Fruit fly (Drosophila melanogaster) whole organism, embryonic: Measurements from ENCODE around the gene nAChRbeta1.
A peak's percentile ranks its signal among the peaks of the same experiment; 100 is the strongest.

Experiments used
- Atf3 ChIP-seq: fragments of 200-800 bp; sonication (Bioruptor generic); optimal IDR thresholded peaks from 3 replicates; lab custom pipeline; 2016; ENCODE audit warnings: missing biosample characterization, missing genetic modification characterization
- Bdp1 ChIP-seq: fragments of 200-800 bp; sonication (Bioruptor generic); optimal IDR thresholded peaks from 3 replicates; lab custom pipeline; 2016; ENCODE audit warnings: missing biosample characterization, missing genetic modification characterization
- CG10565 ChIP-seq: fragments of 200-800 bp; sonication (Bioruptor generic); optimal IDR thresholded peaks from 3 replicates; lab custom pipeline; 2016; ENCODE audit warnings: missing biosample characterization, mild to moderate bottlenecking, missing genetic modification characterization
- CG11560 ChIP-seq: fragments of 200-800 bp; sonication (Bioruptor generic); IDR thresholded peaks from 3 replicates; pipeline ENCODE4 v1.3.6; 2022; ENCODE audit warnings: missing biosample characterization, missing genetic modification characterization
- CG15696 ChIP-seq: fragments of 200-800 bp; sonication (Bioruptor generic); optimal IDR thresholded peaks from 2 replicates; lab custom pipeline; 2019; ENCODE audit warnings: missing biosample characterization, mild to moderate bottlenecking, missing genetic modification characterization, moderate library complexity
- CG1602 ChIP-seq: fragments of 200-800 bp; sonication (Bioruptor generic); optimal IDR thresholded peaks from 3 replicates; lab custom pipeline; 2016; ENCODE audit warnings: missing biosample characterization, missing genetic modification characterization
- CG16779 ChIP-seq: fragments of 200-800 bp; sonication (Bioruptor generic); IDR thresholded peaks from 2 replicates; pipeline ENCODE4 v1.3.6; 2022; ENCODE audit warnings: missing biosample characterization, missing genetic modification characterization
- CG17802 ChIP-seq: fragments of 200-800 bp; sonication (Bioruptor generic); optimal IDR thresholded peaks from 2 replicates; lab custom pipeline; 2018; ENCODE audit warnings: missing biosample characterization, mild to moderate bottlenecking, missing genetic modification characterization, moderate library complexity
- CG18011 ChIP-seq: fragments of 200-800 bp; sonication (Bioruptor generic); optimal IDR thresholded peaks from 2 replicates; lab custom pipeline; 2017; ENCODE audit warnings: missing biosample characterization, missing genetic modification characterization, mild to moderate bottlenecking, moderate library complexity, missing genotype
- CG18599 ChIP-seq: fragments of 200-800 bp; sonication (Bioruptor generic); optimal IDR thresholded peaks from 3 replicates; lab custom pipeline; 2017; ENCODE audit warnings: missing biosample characterization, missing genetic modification characterization, mild to moderate bottlenecking, moderate library complexity, missing genetic modification reagents
- CG3065 ChIP-seq: fragments of 200-800 bp; sonication (Bioruptor generic); optimal IDR thresholded peaks from 2 replicates; lab custom pipeline; 2016; ENCODE audit warnings: missing biosample characterization, missing genetic modification characterization
- CG32772 ChIP-seq: fragments of 200-800 bp; sonication (Bioruptor generic); IDR thresholded peaks from 2 replicates; pipeline ENCODE4 v1.3.6; 2022; ENCODE audit warnings: missing biosample characterization, missing genetic modification characterization
- CG34376 ChIP-seq: fragments of 200-800 bp; sonication (Bioruptor generic); optimal IDR thresholded peaks from 2 replicates; lab custom pipeline; 2018; ENCODE audit warnings: missing biosample characterization, mild to moderate bottlenecking, missing genetic modification characterization
- CG6254 ChIP-seq: fragments of 200-800 bp; sonication (Bioruptor generic); optimal IDR thresholded peaks from 3 replicates; lab custom pipeline; 2017; ENCODE audit warnings: mild to moderate bottlenecking, missing biosample characterization, missing genetic modification reagents, missing genetic modification characterization
- CG6854 ChIP-seq: fragments of 200-800 bp; sonication (Bioruptor generic); optimal IDR thresholded peaks from 3 replicates; lab custom pipeline; 2017; ENCODE audit warnings: missing biosample characterization, mild to moderate bottlenecking, missing genetic modification characterization
- CG7271 ChIP-seq: fragments of 200-800 bp; sonication (Bioruptor generic); optimal IDR thresholded peaks from 2 replicates; lab custom pipeline; 2018; ENCODE audit warnings: missing biosample characterization, mild to moderate bottlenecking, missing genetic modification characterization, moderate library complexity
- CG9727 ChIP-seq: fragments of 200-800 bp; sonication (Bioruptor generic); optimal IDR thresholded peaks from 3 replicates; lab custom pipeline; 2017; ENCODE audit warnings: missing biosample characterization, mild to moderate bottlenecking, missing genetic modification characterization
- CG9817 ChIP-seq: fragments of 200-800 bp; sonication (Bioruptor generic); optimal IDR thresholded peaks from 2 replicates; lab custom pipeline; 2018; ENCODE audit warnings: missing biosample characterization, mild to moderate bottlenecking, missing genetic modification characterization, moderate library complexity
- Dbx ChIP-seq: fragments of 200-800 bp; sonication (Bioruptor generic); IDR thresholded peaks from 3 replicates; pipeline ENCODE4 v1.3.6; 2022; ENCODE audit warnings: missing biosample characterization, missing genetic modification characterization
- Dip2 ChIP-seq: fragments of 200-800 bp; sonication (Bioruptor generic); IDR thresholded peaks from 2 replicates; pipeline ENCODE4 v1.3.6; 2022; ENCODE audit warnings: missing biosample characterization, missing genetic modification characterization
- HLH3B ChIP-seq: fragments of 200-800 bp; sonication (Bioruptor generic); IDR thresholded peaks from 2 replicates; pipeline ENCODE4 v1.3.6; 2022; ENCODE audit warnings: missing biosample characterization, missing genetic modification characterization
- Hr39 ChIP-seq: fragments of >200 bp; optimal IDR thresholded peaks from 2 replicates; lab custom pipeline; 2017
- MESR4 ChIP-seq: fragments of 200-800 bp; sonication (Bioruptor generic); optimal IDR thresholded peaks from 2 replicates; lab custom pipeline; 2018; ENCODE audit warnings: missing biosample characterization, mild to moderate bottlenecking, missing genetic modification characterization, moderate library complexity
- MTF-1 ChIP-seq: fragments of 200-800 bp; sonication (Bioruptor generic); optimal IDR thresholded peaks from 2 replicates; lab custom pipeline; 2018; ENCODE audit warnings: missing biosample characterization, mild to moderate bottlenecking, missing genetic modification characterization, borderline replicate concordance
- NFAT ChIP-seq: fragments of 200-800 bp; sonication (Bioruptor generic); IDR thresholded peaks from 2 replicates; pipeline ENCODE4 v1.3.6; 2022; ENCODE audit warnings: missing biosample characterization, missing genetic modification characterization
- Ptx1 ChIP-seq: fragments of 200-800 bp; sonication (Bioruptor generic); IDR thresholded peaks from 2 replicates; pipeline ENCODE4 v1.3.6; 2022; ENCODE audit warnings: missing biosample characterization, missing genetic modification characterization
- Rfx ChIP-seq: fragments of 200-800 bp; sonication (Bioruptor generic); IDR thresholded peaks from 2 replicates; pipeline ENCODE4 v1.3.6; 2022; ENCODE audit warnings: missing biosample characterization, missing genetic modification characterization
- Rx ChIP-seq: fragments of 200-800 bp; sonication (Bioruptor generic); IDR thresholded peaks from 2 replicates; pipeline ENCODE4 v1.3.6; 2022; ENCODE audit warnings: missing biosample characterization, missing genetic modification characterization
- Taf1 ChIP-seq: fragments of 200-800 bp; sonication (Bioruptor generic); IDR thresholded peaks from 2 replicates; pipeline ENCODE4 v1.3.6; 2022; ENCODE audit warnings: missing biosample characterization, missing genetic modification characterization
- bab2 ChIP-seq: fragments of 200-800 bp; sonication (Bioruptor generic); optimal IDR thresholded peaks from 2 replicates; lab custom pipeline; 2016; ENCODE audit warnings: missing biosample characterization, missing genetic modification characterization
- btn ChIP-seq: fragments of 200-800 bp; sonication (Bioruptor generic); optimal IDR thresholded peaks from 2 replicates; lab custom pipeline; 2016; ENCODE audit warnings: missing biosample characterization, missing genetic modification characterization
- ci ChIP-seq: fragments of 200-800 bp; sonication (Bioruptor generic); IDR thresholded peaks from 3 replicates; pipeline ENCODE4 v1.3.6; 2022; ENCODE audit warnings: missing biosample characterization, missing genetic modification characterization
- crp ChIP-seq, 2 experiments: fragments of 200-800 bp; sonication (Bioruptor generic); optimal IDR thresholded peaks; 2 replicates in 1 of 2; 3 replicates in 1 of 2; lab custom pipeline; 2017; ENCODE audit warnings: missing biosample characterization in 2 of 2, missing genetic modification characterization in 2 of 2, mild to moderate bottlenecking in 1 of 2, moderate library complexity in 1 of 2
- hb ChIP-seq: fragments of 200-800 bp; sonication (Bioruptor generic); IDR thresholded peaks from 3 replicates; pipeline ENCODE4 v1.3.6; 2022; ENCODE audit warnings: missing biosample characterization, missing genetic modification characterization; ENCODE audit not compliant: partially characterized antibody
- hkb ChIP-seq, 2 experiments: fragments of 200-800 bp in 1 of 2; fragments of >200 bp in 1 of 2; sonication (Bioruptor generic) in 1 of 2; IDR thresholded peaks in 1 of 2; optimal IDR thresholded peaks in 1 of 2; 2 replicates each; pipeline versions ENCODE4 v1.3.6 to Lab custom; 2017 to 2022; ENCODE audit warnings: missing biosample characterization in 1 of 2, missing genetic modification characterization in 1 of 2
- jumu ChIP-seq: fragments of 200-800 bp; sonication (Bioruptor generic); optimal IDR thresholded peaks from 3 replicates; lab custom pipeline; 2016; ENCODE audit warnings: missing biosample characterization, missing genetic modification characterization
- ken ChIP-seq: fragments of 200-800 bp; sonication (Bioruptor generic); IDR thresholded peaks from 3 replicates; pipeline ENCODE4 v1.3.6; 2022; ENCODE audit warnings: missing biosample characterization, missing genetic modification characterization
- klu ChIP-seq: fragments of 200-800 bp; sonication (Bioruptor generic); IDR thresholded peaks from 2 replicates; pipeline ENCODE4 v1.3.6; 2022; ENCODE audit warnings: missing biosample characterization, missing genetic modification characterization
- knrl ChIP-seq: fragments of 200-800 bp; sonication (Bioruptor generic); IDR thresholded peaks from 3 replicates; pipeline ENCODE4 v1.3.6; 2022; ENCODE audit warnings: missing biosample characterization, missing genetic modification characterization; ENCODE audit not compliant: partially characterized antibody
- lab ChIP-seq: fragments of 200-800 bp; sonication (Bioruptor generic); optimal IDR thresholded peaks from 3 replicates; lab custom pipeline; 2017; ENCODE audit warnings: missing biosample characterization, missing genetic modification characterization, mild to moderate bottlenecking, moderate library complexity, missing genetic modification reagents
- lbe ChIP-seq: fragments of 200-800 bp; sonication (Bioruptor generic); optimal IDR thresholded peaks from 2 replicates; lab custom pipeline; 2016; ENCODE audit warnings: missing biosample characterization, mild to moderate bottlenecking, missing genetic modification characterization
- oc ChIP-seq: fragments of 200-800 bp; sonication (Bioruptor generic); optimal IDR thresholded peaks from 2 replicates; lab custom pipeline; 2018; ENCODE audit warnings: missing biosample characterization, mild to moderate bottlenecking, missing genetic modification characterization, moderate library complexity
- pan ChIP-seq, 4 experiments: fragments of >200 bp in 3 of 4; fragments of 200-800 bp in 1 of 4; sonication (Bioruptor generic) in 1 of 4; optimal IDR thresholded peaks in 3 of 4; IDR thresholded peaks in 1 of 4; 2 replicates each; pipeline versions ENCODE4 v1.3.6 to Lab custom; 2017 to 2022; ENCODE audit warnings: missing biosample characterization in 2 of 4, missing genetic modification characterization in 2 of 4, mixed read lengths in 1 of 4
- schlank ChIP-seq: fragments of 200-800 bp; sonication (Bioruptor generic); optimal IDR thresholded peaks from 2 replicates; lab custom pipeline; 2018; ENCODE audit warnings: missing biosample characterization, mild to moderate bottlenecking, missing genetic modification characterization
- slp2 ChIP-seq: fragments of 200-800 bp; sonication (Bioruptor generic); optimal IDR thresholded peaks from 2 replicates; lab custom pipeline; 2016; ENCODE audit warnings: missing biosample characterization, missing genetic modification characterization
- sob ChIP-seq: fragments of 200-800 bp; sonication (Bioruptor generic); IDR thresholded peaks from 2 replicates; pipeline ENCODE4 v1.3.6; 2022; ENCODE audit warnings: missing biosample characterization, missing genetic modification characterization
- stc ChIP-seq: fragments of 200-800 bp; sonication (Bioruptor generic); IDR thresholded peaks from 2 replicates; pipeline ENCODE4 v1.3.6; 2022; ENCODE audit warnings: missing biosample characterization, missing genetic modification characterization
- trem ChIP-seq: fragments of 200-800 bp; optimal IDR thresholded peaks from 3 replicates; lab custom pipeline; 2019; ENCODE audit warnings: missing biosample characterization, mild to moderate bottlenecking, missing genetic modification characterization, moderate library complexity
- zfh1 ChIP-seq: fragments of 200-800 bp; sonication (Bioruptor generic); IDR thresholded peaks from 3 replicates; pipeline ENCODE4 v1.3.6; 2022; ENCODE audit warnings: missing biosample characterization, missing genetic modification characterization

Gene nAChRbeta1

DNA sequence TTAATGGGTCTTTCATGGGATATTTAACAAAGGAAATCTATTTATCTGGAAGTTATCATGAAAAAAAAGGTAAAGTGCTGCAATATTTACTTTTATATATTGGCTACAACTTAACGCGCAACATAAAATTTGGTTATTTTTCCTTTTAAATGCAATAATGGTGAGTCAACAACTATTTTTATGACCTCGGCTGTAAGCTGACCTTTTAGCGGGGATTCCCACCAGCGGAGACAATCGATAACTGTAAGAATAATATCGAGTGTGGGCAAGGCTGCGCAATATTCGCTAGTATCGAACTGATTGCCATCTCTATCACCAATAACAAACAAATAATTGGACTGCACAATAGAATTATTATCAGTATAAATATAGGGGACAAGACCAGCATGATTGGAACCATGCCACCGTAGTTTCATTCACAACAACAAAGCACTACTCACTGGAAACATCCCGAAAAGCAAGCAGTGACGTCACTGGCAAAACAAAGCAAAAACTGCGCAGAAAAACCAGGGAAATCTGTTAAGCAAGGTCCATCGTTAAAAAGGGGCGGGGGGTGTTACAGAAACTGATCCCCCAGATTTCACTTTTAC is 25.9 kb upstream of the nAChRbeta1 start, which contains the start of gene Syx17 (continued):
- peak; percentile 22 for TF ChIP-seq Bdp1 (GFP tag; lab: Kevin White, UChicago)
- TF ChIP-seq klu, result no peak
- no peak for TF ChIP-seq CG6854
- peak; percentile 60 for TF ChIP-seq CG34376 (GFP tag; lab: Kevin White, UChicago)
- peak; percentile 86 for TF ChIP-seq MESR4 (GFP tag; lab: Kevin White, UChicago)
- peak; percentile 85 for TF ChIP-seq Rfx
- peak; percentile 23 for TF ChIP-seq CG7271 (tag; lab: Kevin White, UChicago)
- TF ChIP-seq stc (GFP tag; lab: Robert Waterston, UW), result no peak
- peak; percentile 83; the same call in 2 of the 3 replicates for TF ChIP-seq Dbx (GFP tag; lab: Robert Waterston, UW)
- TF ChIP-seq pan (optimal IDR thresholded peaks at IDR 0.05; lab: Kevin White, UChicago), result no peak
- TF ChIP-seq pan (GFP tag; optimal IDR thresholded peaks at IDR 0.05 in 1 of 2, IDR thresholded peaks at IDR 0.05 in 1 of 2), result peak in 1 of 2 experiments; percentile 31
- TF ChIP-seq trem (tag; lab: Kevin White, UChicago), result peak; percentile 62
- TF ChIP-seq CG16779 (GFP tag; lab: Robert Waterston, UW), result peak; percentile 60; the same call in 1 of the 2 replicates
- TF ChIP-seq CG6254, result no peak
- TF ChIP-seq schlank (tag; lab: Kevin White, UChicago), result no peak
- TF ChIP-seq CG9817, result peak; percentile 36
- TF ChIP-seq oc (tag; lab: Kevin White, UChicago), result peak; percentile 16
- TF ChIP-seq sob (GFP tag; lab: Robert Waterston, UW), result peak; percentile 71
- TF ChIP-seq slp2 (GFP tag; lab: Kevin White, UChicago), result peak; percentile 39
- TF ChIP-seq Atf3 (GFP tag; lab: Kevin White, UChicago), result peak; percentile 47
- no peak for TF ChIP-seq btn (GFP tag; lab: Kevin White, UChicago)
- TF ChIP-seq knrl (GFP tag; lab: Robert Waterston, UW), result peak; percentile 87
- TF ChIP-seq Rx (GFP tag; lab: Robert Waterston, UW), result no peak
- peak; percentile 68 for TF ChIP-seq zfh1
- peak; percentile 43 for TF ChIP-seq CG9727 (GFP tag; lab: Kevin White, UChicago)
- TF ChIP-seq hkb (optimal IDR thresholded peaks at IDR 0.05; lab: Kevin White, UChicago), result no peak
- peak; percentile 57 for TF ChIP-seq hkb (GFP tag; IDR thresholded peaks at IDR 0.05; lab: Robert Waterston, UW)
- TF ChIP-seq Dip2 (GFP tag; lab: Robert Waterston, UW), result no peak
- TF ChIP-seq CG15696 (tag; lab: Kevin White, UChicago), result peak; percentile 50
- TF ChIP-seq MTF-1 (GFP tag; lab: Kevin White, UChicago), result no peak
- peak; percentile 62 for TF ChIP-seq CG17802 (tag; lab: Kevin White, UChicago)
- TF ChIP-seq Ptx1 (GFP tag; lab: Robert Waterston, UW), result peak; percentile 35
- TF ChIP-seq Taf1 (GFP tag; lab: Robert Waterston, UW), result no peak
- peak; percentile 44 for TF ChIP-seq CG18599 (GFP tag; lab: Kevin White, UChicago)
- TF ChIP-seq CG32772 (GFP tag; lab: Robert Waterston, UW), result no peak
- peak; percentile 72 for TF ChIP-seq hb
- TF ChIP-seq Hr39 (lab: Kevin White, UChicago), result no peak
- peak; percentile 91 for TF ChIP-seq CG3065 (GFP tag; lab: Kevin White, UChicago)
- TF ChIP-seq crp (GFP tag; optimal IDR thresholded peaks at IDR 0.05; lab: Kevin White, UChicago), result peak in 1 of 2 experiments; percentile 18
- peak; percentile 52 for TF ChIP-seq jumu (GFP tag; lab: Kevin White, UChicago)
- TF ChIP-seq CG1602 (GFP tag; lab: Kevin White, UChicago), result peak; percentile 50
- no peak for TF ChIP-seq CG10565 (GFP tag; lab: Kevin White, UChicago)
- peak; percentile 72 for TF ChIP-seq ci (GFP tag; lab: Robert Waterston, UW)
- peak; percentile 60 for TF ChIP-seq bab2 (GFP tag; lab: Kevin White, UChicago)
- peak; percentile 29 for TF ChIP-seq CG18011 (GFP tag; lab: Kevin White, UChicago)
- peak; percentile 52 for TF ChIP-seq lbe (GFP tag; lab: Kevin White, UChicago)
- peak; percentile 53 for TF ChIP-seq lab (GFP tag; lab: Kevin White, UChicago)
- TF ChIP-seq NFAT (GFP tag; lab: Robert Waterston, UW), result no peak; the same call in 1 of the 2 replicates
- peak; percentile 99 for TF ChIP-seq CG11560
- peak; percentile 48; the same call in 1 of the 2 replicates for TF ChIP-seq HLH3B (GFP tag; lab: Robert Waterston, UW)
- 0 out of 3 replicates have a peak, but pooled peaks have one; percentile 14 for TF ChIP-seq ken (GFP tag; lab: Robert Waterston, UW)
